Worm (Caenorhabditis elegans) whole organism, L4 larva: ENCODE data around the gene cox-10.

Experiments
- D1046.2 ChIP-seq: fragments of 200-800 bp; sonication (Bioruptor generic); IDR thresholded peaks from 2 replicates; pipeline ENCODE4 v1.3.6; 2022; ENCODE audit warnings: missing genetic modification characterization, missing compliant biosample characterization
- F26F4.8 ChIP-seq: fragments of 200-800 bp; sonication (Bioruptor generic); conservative IDR thresholded peaks from 2 replicates; pipeline ENCODE4 v1.3.6; 2022; ENCODE audit warnings: missing genetic modification characterization, missing compliant biosample characterization
- F37D6.2 ChIP-seq: sonication (generic microtip); optimal IDR thresholded peaks from 2 replicates; lab custom pipeline; 2016; ENCODE audit warnings: mild to moderate bottlenecking, missing genetic modification characterization, missing compliant biosample characterization
- T20F7.1 ChIP-seq: fragments of 200-800 bp; sonication (Bioruptor generic); optimal IDR thresholded peaks from 2 replicates; lab custom pipeline; 2018; ENCODE audit warnings: mild to moderate bottlenecking, missing genetic modification characterization, missing compliant biosample characterization
- Y105C5A.15 ChIP-seq: fragments of 200-800 bp; sonication (Bioruptor generic); IDR thresholded peaks from 2 replicates; pipeline ENCODE4 v1.3.6; 2022; ENCODE audit warnings: missing genetic modification characterization, missing compliant biosample characterization
- Y48G9A.11 ChIP-seq: fragments of 200-800 bp; sonication (Bioruptor generic); IDR thresholded peaks from 2 replicates; pipeline ENCODE4 v1.3.6; 2022; ENCODE audit warnings: missing genetic modification reagents, missing genetic modification characterization, missing compliant biosample characterization
- aha-1 ChIP-seq: fragments of 150-350 bp; peaks from one replicate; lab custom pipeline; 2014; ENCODE audit warnings: missing biosample characterization, missing genetic modification characterization
- ama-1 ChIP-seq: fragments of 150-350 bp; optimal IDR thresholded peaks from 2 replicates; lab custom pipeline; 2014; ENCODE audit warnings: inconsistent platforms, mixed read lengths
- ceh-20 ChIP-seq: fragments of 200-800 bp; sonication (Bioruptor generic); IDR thresholded peaks from 2 replicates; pipeline ENCODE4 v1.3.6; 2022; ENCODE audit warnings: missing genetic modification reagents, missing genetic modification characterization, missing compliant biosample characterization
- ceh-28 ChIP-seq: fragments of 150-350 bp; optimal IDR thresholded peaks from 2 replicates; lab custom pipeline; 2014; ENCODE audit warnings: missing biosample characterization, missing genetic modification reagents, missing genetic modification characterization
- ceh-62 ChIP-seq: sonication (generic microtip); optimal IDR thresholded peaks from 2 replicates; lab custom pipeline; 2017; ENCODE audit warnings: missing biosample characterization, missing genetic modification characterization
- cey-2 ChIP-seq: sonication (generic microtip); optimal IDR thresholded peaks from 3 replicates; lab custom pipeline; 2017; ENCODE audit warnings: missing genetic modification characterization, mild to moderate bottlenecking, missing compliant biosample characterization, antibody characterized with exemption, borderline replicate concordance; ENCODE audit not compliant: insufficient read depth
- ctbp-1 ChIP-seq: fragments of 200-800 bp; sonication (Bioruptor generic); IDR thresholded peaks from 2 replicates; pipeline ENCODE4 v1.3.6; 2022; ENCODE audit warnings: missing genetic modification reagents, missing genetic modification characterization, missing compliant biosample characterization
- daf-12 ChIP-seq: fragments of 150-350 bp; optimal IDR thresholded peaks from 2 replicates; lab custom pipeline; 2014; ENCODE audit warnings: missing biosample characterization, missing genetic modification reagents, missing genetic modification characterization
- daf-16 ChIP-seq, 3 experiments: sonication (generic microtip); optimal IDR thresholded peaks; 2 replicates each; lab custom pipeline; 2016 to 2017; ENCODE audit warnings: missing genetic modification characterization in 3 of 3, missing genetic modification reagents in 3 of 3, mild to moderate bottlenecking in 2 of 3, missing compliant biosample characterization in 2 of 3, missing biosample characterization in 1 of 3, moderate library complexity in 1 of 3
- daf-8 ChIP-seq: fragments of 200-800 bp; sonication (Bioruptor generic); IDR thresholded peaks from 2 replicates; pipeline ENCODE4 v1.3.6; 2022; ENCODE audit warnings: missing genetic modification characterization, missing compliant biosample characterization
- dmd-6 ChIP-seq: fragments of 200-800 bp; sonication (Bioruptor generic); IDR thresholded peaks from 2 replicates; pipeline ENCODE4 v1.3.6; 2022; ENCODE audit warnings: missing genetic modification reagents, missing genetic modification characterization, missing compliant biosample characterization
- dmd-8 ChIP-seq: fragments of 200-800 bp; sonication (Bioruptor generic); IDR thresholded peaks from 2 replicates; pipeline ENCODE4 v1.3.6; 2022; ENCODE audit warnings: missing genetic modification characterization, missing compliant biosample characterization
- dmd-9 ChIP-seq: fragments of 200-800 bp; sonication (Bioruptor generic); IDR thresholded peaks from 2 replicates; pipeline ENCODE4 v1.3.6; 2022; ENCODE audit warnings: missing genetic modification reagents, missing genetic modification characterization, missing compliant biosample characterization
- dpl-1 ChIP-seq: fragments of 150-350 bp; optimal IDR thresholded peaks from 2 replicates; lab custom pipeline; 2014; ENCODE audit warnings: missing biosample characterization, missing genetic modification reagents, missing genetic modification characterization
- egl-43 ChIP-seq: fragments of 200-800 bp; sonication (Bioruptor generic); IDR thresholded peaks from 2 replicates; pipeline ENCODE4 v1.3.6; 2022; ENCODE audit warnings: missing genetic modification reagents, missing genetic modification characterization, missing compliant biosample characterization
- fkh-10 ChIP-seq: fragments of 150-350 bp; optimal IDR thresholded peaks from 2 replicates; lab custom pipeline; 2014; ENCODE audit warnings: missing biosample characterization, missing genetic modification reagents, missing genetic modification characterization
- fos-1 ChIP-seq: fragments of 150-350 bp; optimal IDR thresholded peaks from 2 replicates; lab custom pipeline; 2014; ENCODE audit warnings: missing biosample characterization, missing genetic modification characterization
- hif-1 ChIP-seq, 2 experiments: sonication (generic microtip); optimal IDR thresholded peaks; 2 replicates each; lab custom pipeline; 2016 to 2017; ENCODE audit warnings: missing compliant biosample characterization in 2 of 2, missing genetic modification characterization in 2 of 2, missing genetic modification reagents in 2 of 2, missing genotype in 2 of 2, mild to moderate bottlenecking in 1 of 2
- hmg-1.1 ChIP-seq: fragments of 200-800 bp; sonication (Bioruptor generic); IDR thresholded peaks from 2 replicates; pipeline ENCODE4 v1.3.6; 2022; ENCODE audit warnings: missing genetic modification reagents, missing genetic modification characterization, missing compliant biosample characterization
- lim-7 ChIP-seq: fragments of 200-800 bp; sonication (Bioruptor generic); IDR thresholded peaks from 2 replicates; pipeline ENCODE4 v1.3.6; 2022; ENCODE audit warnings: missing genetic modification characterization, missing compliant biosample characterization
- lin-1 ChIP-seq: fragments of 200-800 bp; sonication (Bioruptor generic); IDR thresholded peaks from 2 replicates; pipeline ENCODE4 v1.3.6; 2022; ENCODE audit warnings: missing genetic modification reagents, missing genetic modification characterization, missing compliant biosample characterization
- lin-15B ChIP-seq: fragments of 150-350 bp; sonication (generic microtip); optimal IDR thresholded peaks from 3 replicates; lab custom pipeline; 2014; ENCODE audit warnings: missing biosample characterization, missing genetic modification characterization
- mdl-1 ChIP-seq, 2 experiments: fragments of 150-350 bp in 1 of 2; sonication (generic microtip) in 1 of 2; optimal IDR thresholded peaks; 2 replicates each; lab custom pipeline; 2014 to 2017; ENCODE audit warnings: missing biosample characterization in 2 of 2, missing genetic modification characterization in 2 of 2
- mdt-29 ChIP-seq: fragments of 200-800 bp; sonication (Bioruptor generic); IDR thresholded peaks from 2 replicates; pipeline ENCODE4 v1.3.6; 2022; ENCODE audit warnings: missing genetic modification reagents, missing genetic modification characterization, missing compliant biosample characterization
- mep-1 ChIP-seq: fragments of 150-350 bp; sonication (generic microtip); optimal IDR thresholded peaks from 3 replicates; lab custom pipeline; 2014; ENCODE audit warnings: missing biosample characterization, missing genetic modification characterization
- nhr-237 ChIP-seq: sonication (generic microtip); optimal IDR thresholded peaks from 2 replicates; lab custom pipeline; 2017; ENCODE audit warnings: missing biosample characterization, missing genetic modification characterization
- nhr-28 ChIP-seq: fragments of 150-350 bp; optimal IDR thresholded peaks from 2 replicates; lab custom pipeline; 2014; ENCODE audit warnings: missing biosample characterization, missing genetic modification characterization
- nhr-42 ChIP-seq: fragments of 200-800 bp; sonication (Bioruptor generic); IDR thresholded peaks from 2 replicates; pipeline ENCODE4 v1.3.6; 2022; ENCODE audit warnings: missing genetic modification characterization, missing compliant biosample characterization
- nhr-76 ChIP-seq: fragments of 150-350 bp; optimal IDR thresholded peaks from 2 replicates; lab custom pipeline; 2014; ENCODE audit warnings: missing biosample characterization, missing genetic modification characterization
- pha-4 ChIP-seq, 2 experiments: fragments of 150-350 bp in 1 of 2; fragments of 200-800 bp in 1 of 2; sonication (Bioruptor generic) in 1 of 2; IDR thresholded peaks in 1 of 2; optimal IDR thresholded peaks in 1 of 2; 2 replicates each; pipeline versions ENCODE4 v1.3.6 to Lab custom; 2014 to 2022; ENCODE audit warnings: missing genetic modification characterization in 2 of 2, missing genetic modification reagents in 2 of 2, missing biosample characterization in 1 of 2, missing compliant biosample characterization in 1 of 2
- php-3 ChIP-seq: fragments of 200-800 bp; sonication (Bioruptor generic); IDR thresholded peaks from 2 replicates; pipeline ENCODE4 v1.3.6; 2022; ENCODE audit warnings: missing genetic modification reagents, missing genetic modification characterization, missing compliant biosample characterization
- pqm-1 ChIP-seq: sonication (generic microtip); optimal IDR thresholded peaks from 2 replicates; lab custom pipeline; 2017; ENCODE audit warnings: missing biosample characterization, missing genetic modification characterization
- rbr-2 ChIP-seq: sonication (generic microtip); optimal IDR thresholded peaks from 2 replicates; lab custom pipeline; 2016; ENCODE audit warnings: missing genotype, missing genetic modification characterization, missing compliant biosample characterization
- saeg-2 ChIP-seq: fragments of 200-800 bp; sonication (Bioruptor generic); IDR thresholded peaks from 2 replicates; pipeline ENCODE4 v1.3.6; 2022; ENCODE audit warnings: missing genetic modification reagents, missing genetic modification characterization, missing compliant biosample characterization
- set-16 ChIP-seq: fragments of 200-800 bp; sonication (Bioruptor generic); IDR thresholded peaks from 2 replicates; pipeline ENCODE4 v1.3.6; 2022; ENCODE audit warnings: missing genetic modification reagents, missing genetic modification characterization, missing compliant biosample characterization
- skn-1 ChIP-seq: fragments of 150-350 bp; optimal IDR thresholded peaks from 2 replicates; lab custom pipeline; 2014; ENCODE audit warnings: missing biosample characterization, missing genetic modification characterization
- tra-1 ChIP-seq: fragments of 200-800 bp; sonication (Bioruptor generic); IDR thresholded peaks from 2 replicates; pipeline ENCODE4 v1.3.6; 2022; ENCODE audit warnings: missing genetic modification reagents, missing genetic modification characterization, missing compliant biosample characterization
- unc-62 ChIP-seq, 3 experiments: fragments of 150-350 bp in 1 of 3; sonication (generic microtip); optimal IDR thresholded peaks in 2 of 3; peaks in 1 of 3; 1 replicate in 1 of 3; 2 replicates in 2 of 3; lab custom pipeline; 2014 to 2017; ENCODE audit warnings: missing biosample characterization in 3 of 3, missing genetic modification characterization in 3 of 3, missing genetic modification reagents in 3 of 3, missing genotype in 1 of 3
- zip-2 ChIP-seq: fragments of 150-350 bp; optimal IDR thresholded peaks from 2 replicates; lab custom pipeline; 2014; ENCODE audit warnings: missing biosample characterization, missing genetic modification characterization

cox-10 gene

ce11 chrII:12669882-12670281, 9.9 kb upstream of the cox-10 start (continued):
- TF ChIP-seq unc-62 (GFP tag; optimal IDR thresholded peaks at IDR 0.05 in 1 of 2; lab: Kevin White, UChicago) (no peak), unc-62 (tag; optimal IDR thresholded peaks at IDR 0.05; lab: Kevin White, UChicago) (no peak), dmd-8 (no peak), mdt-29 (GFP tag; lab: Robert Waterston, UW) (no peak), D1046.2 (GFP tag; lab: Robert Waterston, UW) (no peak), fos-1 (no peak), Y48G9A.11 (GFP tag; lab: Robert Waterston, UW) (peak; percentile 48; the same call in 1 of the 2 replicates), nhr-42 (no peak), zip-2 (tag; lab: Kevin White, UChicago) (no peak), F26F4.8 (GFP tag; lab: Robert Waterston, UW) (no peak), daf-8 (no peak), nhr-28 (no peak), mep-1 (no peak), set-16 (GFP tag; lab: Robert Waterston, UW) (peak; percentile 60), Y105C5A.15 (GFP tag; lab: Robert Waterston, UW) (0 out of 2 replicates have a peak, but pooled peaks have one; percentile 11), dpl-1 (no peak), php-3 (GFP tag; lab: Robert Waterston, UW) (no peak)
- TF ChIP-seq, all 104 proteins: peak for 4

ce11 chrII:12670877-12671864, 8.6 kb upstream of the cox-10 start:
- no peak for TF ChIP-seq fkh-10
- TF ChIP-seq nhr-76 (tag; lab: Kevin White, UChicago): no peak
- TF ChIP-seq hif-1 (tag; optimal IDR thresholded peaks at IDR 0.05; lab: Kevin White, UChicago): no peak
- no peak for TF ChIP-seq dmd-6 (GFP tag; lab: Robert Waterston, UW)
- TF ChIP-seq set-16 (GFP tag; lab: Robert Waterston, UW): peak; percentile 94
- TF ChIP-seq Y48G9A.11 (GFP tag; lab: Robert Waterston, UW): no peak
- no peak for TF ChIP-seq T20F7.1 (GFP tag; lab: Kevin White, UChicago)
- TF ChIP-seq F37D6.2 (tag; lab: Kevin White, UChicago): no peak
- TF ChIP-seq unc-62 (GFP tag; optimal IDR thresholded peaks at IDR 0.05 in 1 of 2; lab: Kevin White, UChicago): no peak
- TF ChIP-seq unc-62 (tag; optimal IDR thresholded peaks at IDR 0.05; lab: Kevin White, UChicago): no peak
- TF ChIP-seq lin-15B: no peak
- TF ChIP-seq nhr-42: no peak
- TF ChIP-seq ceh-28 (tag; lab: Kevin White, UChicago): peak; percentile 86
- TF ChIP-seq php-3 (GFP tag; lab: Robert Waterston, UW): no peak
- TF ChIP-seq fos-1: no peak
- TF ChIP-seq mdl-1 (tag; optimal IDR thresholded peaks at IDR 0.05; lab: Kevin White, UChicago): no peak
- no peak for TF ChIP-seq pqm-1 (tag; lab: Kevin White, UChicago)
- TF ChIP-seq dmd-9 (GFP tag; lab: Robert Waterston, UW): no peak
- no peak for TF ChIP-seq pha-4 (GFP tag; IDR thresholded peaks at IDR 0.05; lab: Robert Waterston, UW)
- no peak for TF ChIP-seq pha-4 (tag; optimal IDR thresholded peaks at IDR 0.05; lab: Kevin White, UChicago)
- TF ChIP-seq ceh-62 (tag; lab: Kevin White, UChicago): no peak
- TF ChIP-seq lin-1 (GFP tag; lab: Robert Waterston, UW): no peak
- no peak for TF ChIP-seq nhr-237 (tag; lab: Kevin White, UChicago)
- no peak for TF ChIP-seq daf-16 (GFP tag; optimal IDR thresholded peaks at IDR 0.05; lab: Kevin White, UChicago)
- TF ChIP-seq daf-16 (tag; optimal IDR thresholded peaks at IDR 0.05; lab: Kevin White, UChicago): no peak
- TF ChIP-seq skn-1 (tag; lab: Kevin White, UChicago): no peak
- TF ChIP-seq lim-7: peak; percentile 33; the same call in 1 of the 2 replicates
- TF ChIP-seq zip-2 (tag; lab: Kevin White, UChicago): no peak
- no peak for TF ChIP-seq mdt-29 (GFP tag; lab: Robert Waterston, UW)
- TF ChIP-seq daf-12 (tag; lab: Kevin White, UChicago): no peak
- no peak for TF ChIP-seq ctbp-1 (GFP tag; lab: Robert Waterston, UW)
- TF ChIP-seq hmg-1.1 (GFP tag; lab: Robert Waterston, UW): 0 out of 2 replicates have a peak, but pooled peaks have one; percentile 17
- no peak for TF ChIP-seq ama-1 (lab: Kevin White, UChicago)
- no peak for TF ChIP-seq saeg-2 (GFP tag; lab: Robert Waterston, UW)
- TF ChIP-seq mep-1: no peak
- no peak for TF ChIP-seq rbr-2 (tag; lab: Kevin White, UChicago)
- no peak for TF ChIP-seq tra-1
- peak; percentile 51; the same call in 1 of the 2 replicates for TF ChIP-seq egl-43 (GFP tag; lab: Robert Waterston, UW)
- no peak for TF ChIP-seq ceh-20 (GFP tag; lab: Robert Waterston, UW)
- no peak for TF ChIP-seq cey-2 (tag; lab: Kevin White, UChicago)
- TF ChIP-seq aha-1 (tag; lab: Kevin White, UChicago): no peak
